Worm (Caenorhabditis elegans): ENCODE measurements around the gene T23F2.3.
A peak's percentile ranks its signal among the peaks of the same experiment; 100 is the strongest.

ce11 chrX:5485284-5485927 lies 26.7 kb downstream of the T23F2.3 start:
- no peak for TF ChIP-seq ama-1 (optimal IDR thresholded peaks at IDR 0.05)
- TF ChIP-seq tbx-37 (GFP tag; conservative IDR thresholded peaks at IDR 0.05), result peak; percentile 29; the same call in 1 of the 2 replicates
- no peak for TF ChIP-seq F13C5.2 (tag; optimal IDR thresholded peaks at IDR 0.05)
- no peak for TF ChIP-seq tra-4 (tag; optimal IDR thresholded peaks at IDR 0.05)
- no peak for TF ChIP-seq hmg-4 (GFP tag; optimal IDR thresholded peaks at IDR 0.05)
- TF ChIP-seq flt-1 (GFP tag; IDR thresholded peaks at IDR 0.05), result 0 out of 2 replicates have a peak, but pooled peaks have one; percentile 45
- no peak for TF ChIP-seq aly-1 (tag; optimal IDR thresholded peaks at IDR 0.05)
- no peak for TF ChIP-seq tbx-11 (GFP tag; IDR thresholded peaks at IDR 0.05)
- no peak for TF ChIP-seq ceh-13 (GFP tag; optimal IDR thresholded peaks at IDR 0.05)
- TF ChIP-seq ets-7 (tag; optimal IDR thresholded peaks at IDR 0.05), result no peak
- no peak for TF ChIP-seq hnd-1 (tag; optimal IDR thresholded peaks at IDR 0.05)
- peak; percentile 43 for TF ChIP-seq ceh-36 (tag; optimal IDR thresholded peaks at IDR 0.05)
